Fruit fly (Drosophila melanogaster) S2 (cell line): ENCODE data around the gene CG14185.

Experiments used
- CG8478 ChIP-seq: fragments of >200 bp; optimal IDR thresholded peaks from 2 replicates; lab custom pipeline; 2018
- CTCF ChIP-seq, 2 experiments: fragments of >200 bp; optimal IDR thresholded peaks; 2 replicates each; lab custom pipeline; 2018

DNA sequence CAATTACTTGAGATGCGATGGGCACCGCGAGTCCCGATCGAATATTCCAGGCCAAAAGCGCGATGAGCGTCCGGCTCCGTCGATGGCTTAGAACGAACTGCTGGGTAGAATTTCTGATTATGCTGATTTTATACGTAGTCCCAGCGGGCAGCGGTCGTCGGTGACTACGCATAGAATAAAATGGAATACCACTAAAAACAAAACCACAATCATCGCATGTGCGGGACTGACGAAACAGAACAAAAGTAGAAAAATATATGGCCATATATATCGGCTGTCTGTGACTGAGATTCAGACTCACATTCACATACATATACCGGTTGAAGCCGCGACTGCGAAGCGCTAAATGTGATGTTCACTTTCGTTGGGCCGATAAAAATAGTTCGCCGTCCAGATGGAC, 21.4 kb downstream of the CG14185 start, which contains the start of gene CG7365:
- no peak for TF ChIP-seq CG8478 (lab: Kevin White, UChicago)
- TF ChIP-seq CTCF (optimal IDR thresholded peaks at IDR 0.05; lab: Kevin White, UChicago): no peak
